Fruit fly (Drosophila melanogaster): ENCODE results near the gene Tep1.

The Tep1 gene

dm6 chr2L:15903725-15904124 lies 10.1 kb upstream of the Tep1 start:
- TF ChIP-seq noc (tag; optimal IDR thresholded peaks at IDR 0.05): no peak

- no peak for TF ChIP-seq noc (tag; optimal IDR thresholded peaks at IDR 0.05)
Observed at dm6 chr2L:15902310-15902709, 8.7 kb upstream of the Tep1 start, which contains the start of gene CG31821. Gene CG31821 (minus strand): TSS chr2L:15902410.

- no peak for TF ChIP-seq noc (tag; optimal IDR thresholded peaks at IDR 0.05)
Observed at dm6 chr2L:15900424-15900823, 6.8 kb upstream of the Tep1 start, which contains the start of gene CG31823. Gene CG31823 (minus strand): TSS chr2L:15900524.

dm6 chr2L:15895154-15895553 lies 1.5 kb upstream of the Tep1 start, which contains the start of gene CG31735:
Gene CG31735 (plus strand): TSS chr2L:15895454.
- no peak for TF ChIP-seq noc (tag; optimal IDR thresholded peaks at IDR 0.05)

dm6 chr2L:15886187-15886586 lies 7.4 kb downstream of the Tep1 start:
- no peak for TF ChIP-seq noc (tag; optimal IDR thresholded peaks at IDR 0.05)

- TF ChIP-seq noc (tag; optimal IDR thresholded peaks at IDR 0.05): no peak
Observed at dm6 chr2L:15883090-15883489, 10.5 kb downstream of the Tep1 start, which contains the start of gene CG44475. Gene CG44475 (minus strand): TSS chr2L:15883190.

dm6 chr2L:15880056-15880455 lies 13.6 kb downstream of the Tep1 start, which contains the start of gene CG7653:
Gene CG7653 (minus strand): TSS chr2L:15880156.
- TF ChIP-seq noc (tag; optimal IDR thresholded peaks at IDR 0.05): no peak

dm6 chr2L:15865361-15865760 lies 28.2 kb downstream of the Tep1 start, which contains the start of gene CG42792:
Gene CG42792 (minus strand): TSS chr2L:15865461.
- TF ChIP-seq noc (tag; optimal IDR thresholded peaks at IDR 0.05): no peak

- no peak for TF ChIP-seq noc (tag; optimal IDR thresholded peaks at IDR 0.05)
Observed at dm6 chr2L:15853826-15854225, 39.8 kb downstream of the Tep1 start, which contains the start of gene Tektin-A. Gene Tektin-A (plus strand): TSS chr2L:15854126.

dm6 chr2L:15852292-15852691 lies 41.3 kb downstream of the Tep1 start, which contains the start of gene CG13243:
Gene CG13243 (plus strand): TSS chr2L:15852592.
- TF ChIP-seq noc (tag; optimal IDR thresholded peaks at IDR 0.05): no peak

- TF ChIP-seq noc (tag; optimal IDR thresholded peaks at IDR 0.05): no peak
Observed at dm6 chr2L:15846600-15846999, 47.0 kb downstream of the Tep1 start.
